Worm (Caenorhabditis elegans) whole organism, midembryonic: ENCODE measurements around the gene srbc-19.

Experiments used
- T22C8.4 ChIP-seq: fragments of 200-800 bp; sonication (Bioruptor generic); IDR thresholded peaks from 2 replicates; pipeline ENCODE4 v1.3.6; 2022; ENCODE audit warnings: missing genetic modification characterization, missing compliant biosample characterization
- cog-1 ChIP-seq: sonication (generic microtip); optimal IDR thresholded peaks from 2 replicates; lab custom pipeline; 2016; ENCODE audit warnings: missing genetic modification characterization, missing compliant biosample characterization
- flt-1 ChIP-seq: fragments of 200-800 bp; sonication (Bioruptor generic); IDR thresholded peaks from 2 replicates; pipeline ENCODE4 v1.3.6; 2022; ENCODE audit warnings: missing genetic modification characterization, missing compliant biosample characterization
- klf-2 ChIP-seq: fragments of 200-800 bp; sonication (Bioruptor generic); conservative IDR thresholded peaks from 2 replicates; pipeline ENCODE4 v1.3.6; 2022; ENCODE audit warnings: missing genetic modification reagents, missing genetic modification characterization, missing compliant biosample characterization
- tab-1 ChIP-seq: fragments of 200-800 bp; sonication (Bioruptor generic); IDR thresholded peaks from 2 replicates; pipeline ENCODE4 v1.3.6; 2022; ENCODE audit warnings: missing genetic modification characterization, missing compliant biosample characterization
- ztf-23 ChIP-seq: fragments of 200-800 bp; sonication (Bioruptor generic); IDR thresholded peaks from 2 replicates; pipeline ENCODE4 v1.3.6; 2022; ENCODE audit warnings: missing genetic modification reagents, missing genetic modification characterization, missing compliant biosample characterization
- ztf-29 ChIP-seq: fragments of 200-800 bp; sonication (Bioruptor generic); IDR thresholded peaks from 2 replicates; pipeline ENCODE4 v1.3.6; 2022; ENCODE audit warnings: missing genetic modification reagents, missing genetic modification characterization, missing compliant biosample characterization

ce11 chrV:2200402-2200801 lies 33.8 kb upstream of the srbc-19 start:
- TF ChIP-seq klf-2 (GFP tag; lab: Robert Waterston, UW) (no peak), cog-1 (tag; lab: Kevin White, UChicago) (no peak), flt-1 (GFP tag; lab: Robert Waterston, UW) (no peak), ztf-29 (no peak), T22C8.4 (GFP tag; lab: Robert Waterston, UW) (no peak), tab-1 (GFP tag; lab: Robert Waterston, UW) (no peak), ztf-23 (GFP tag; lab: Robert Waterston, UW) (no peak)
